Worm (Caenorhabditis elegans) whole organism, L4 larva: Measurements from ENCODE around the gene com-1.
A peak's percentile ranks its signal among the peaks of the same experiment; 100 is the strongest.

Experiments used
- F37D6.2 ChIP-seq: sonication (generic microtip); optimal IDR thresholded peaks from 2 replicates; lab custom pipeline; 2016; ENCODE audit warnings: mild to moderate bottlenecking, missing genetic modification characterization, missing compliant biosample characterization
- F49E8.2 ChIP-seq: sonication (generic microtip); optimal IDR thresholded peaks from 2 replicates; lab custom pipeline; 2016; ENCODE audit warnings: missing compliant biosample characterization, mild to moderate bottlenecking, missing genetic modification characterization, borderline replicate concordance
- R02D3.7 ChIP-seq: fragments of 150-350 bp; sonication (generic microtip); optimal IDR thresholded peaks from 3 replicates; lab custom pipeline; 2014; ENCODE audit warnings: missing biosample characterization, missing genetic modification characterization
- T20F7.1 ChIP-seq: fragments of 200-800 bp; sonication (Bioruptor generic); optimal IDR thresholded peaks from 2 replicates; lab custom pipeline; 2018; ENCODE audit warnings: mild to moderate bottlenecking, missing genetic modification characterization, missing compliant biosample characterization
- aha-1 ChIP-seq: fragments of 150-350 bp; peaks from one replicate; lab custom pipeline; 2014; ENCODE audit warnings: missing biosample characterization, missing genetic modification characterization
- aly-2 ChIP-seq: sonication (generic microtip); optimal IDR thresholded peaks from 2 replicates; lab custom pipeline; 2018; ENCODE audit warnings: missing biosample characterization, missing genetic modification characterization
- arid-1 ChIP-seq: fragments of 200-800 bp; sonication (Bioruptor generic); conservative IDR thresholded peaks from 2 replicates; pipeline ENCODE4 v1.3.6; 2022; ENCODE audit warnings: missing genetic modification reagents, missing genetic modification characterization, missing compliant biosample characterization
- ceh-44 ChIP-seq: fragments of 200-800 bp; sonication (Bioruptor generic); IDR thresholded peaks from 2 replicates; pipeline ENCODE4 v1.3.6; 2022; ENCODE audit warnings: missing genetic modification reagents, missing genetic modification characterization, missing compliant biosample characterization
- ceh-62 ChIP-seq: sonication (generic microtip); optimal IDR thresholded peaks from 2 replicates; lab custom pipeline; 2017; ENCODE audit warnings: missing biosample characterization, missing genetic modification characterization
- ces-1 ChIP-seq: fragments of 150-350 bp; sonication (generic microtip); optimal IDR thresholded peaks from 4 replicates; lab custom pipeline; 2014; ENCODE audit warnings: missing biosample characterization, missing genetic modification reagents, missing genetic modification characterization
- ctbp-1 ChIP-seq: fragments of 200-800 bp; sonication (Bioruptor generic); IDR thresholded peaks from 2 replicates; pipeline ENCODE4 v1.3.6; 2022; ENCODE audit warnings: missing genetic modification reagents, missing genetic modification characterization, missing compliant biosample characterization
- daf-12 ChIP-seq: fragments of 150-350 bp; optimal IDR thresholded peaks from 2 replicates; lab custom pipeline; 2014; ENCODE audit warnings: missing biosample characterization, missing genetic modification reagents, missing genetic modification characterization
- daf-16 ChIP-seq, 3 experiments: sonication (generic microtip); optimal IDR thresholded peaks; 2 replicates each; lab custom pipeline; 2016 to 2017; ENCODE audit warnings: missing genetic modification characterization in 3 of 3, missing genetic modification reagents in 3 of 3, mild to moderate bottlenecking in 2 of 3, missing compliant biosample characterization in 2 of 3, missing biosample characterization in 1 of 3, moderate library complexity in 1 of 3
- daf-19 ChIP-seq: fragments of 200-800 bp; sonication (Bioruptor generic); conservative IDR thresholded peaks from 2 replicates; pipeline ENCODE4 v1.3.6; 2022; ENCODE audit warnings: missing genetic modification characterization, missing compliant biosample characterization
- daf-8 ChIP-seq: fragments of 200-800 bp; sonication (Bioruptor generic); IDR thresholded peaks from 2 replicates; pipeline ENCODE4 v1.3.6; 2022; ENCODE audit warnings: missing genetic modification characterization, missing compliant biosample characterization
- fos-1 ChIP-seq: fragments of 150-350 bp; optimal IDR thresholded peaks from 2 replicates; lab custom pipeline; 2014; ENCODE audit warnings: missing biosample characterization, missing genetic modification characterization
- gei-8 ChIP-seq: fragments of 200-800 bp; sonication (Bioruptor generic); optimal IDR thresholded peaks from 2 replicates; lab custom pipeline; 2018; ENCODE audit warnings: mild to moderate bottlenecking, missing genetic modification characterization, missing compliant biosample characterization
- hif-1 ChIP-seq, 2 experiments: sonication (generic microtip); optimal IDR thresholded peaks; 2 replicates each; lab custom pipeline; 2016 to 2017; ENCODE audit warnings: missing compliant biosample characterization in 2 of 2, missing genetic modification characterization in 2 of 2, missing genetic modification reagents in 2 of 2, missing genotype in 2 of 2, mild to moderate bottlenecking in 1 of 2
- hlh-30 ChIP-seq: sonication (generic microtip); optimal IDR thresholded peaks from 2 replicates; lab custom pipeline; 2017; ENCODE audit warnings: antibody characterized with exemption, mild to moderate bottlenecking, missing genetic modification characterization, missing compliant biosample characterization; ENCODE audit not compliant: insufficient read depth
- hmg-1.1 ChIP-seq: fragments of 200-800 bp; sonication (Bioruptor generic); IDR thresholded peaks from 2 replicates; pipeline ENCODE4 v1.3.6; 2022; ENCODE audit warnings: missing genetic modification reagents, missing genetic modification characterization, missing compliant biosample characterization
- lin-13 ChIP-seq: fragments of 150-350 bp; optimal IDR thresholded peaks from 2 replicates; lab custom pipeline; 2014; ENCODE audit warnings: missing biosample characterization, missing genetic modification reagents, missing genetic modification characterization
- lin-38 ChIP-seq: fragments of 200-800 bp; sonication (Bioruptor generic); IDR thresholded peaks from 2 replicates; pipeline ENCODE4 v1.3.6; 2022; ENCODE audit warnings: missing genetic modification reagents, missing genetic modification characterization, missing compliant biosample characterization
- mdl-1 ChIP-seq, 2 experiments: fragments of 150-350 bp in 1 of 2; sonication (generic microtip) in 1 of 2; optimal IDR thresholded peaks; 2 replicates each; lab custom pipeline; 2014 to 2017; ENCODE audit warnings: missing biosample characterization in 2 of 2, missing genetic modification characterization in 2 of 2
- mes-2 ChIP-seq: sonication (generic microtip); optimal IDR thresholded peaks from 2 replicates; lab custom pipeline; 2016; ENCODE audit warnings: missing genotype, mild to moderate bottlenecking, missing genetic modification characterization, missing compliant biosample characterization; ENCODE audit not compliant: poor library complexity, severe bottlenecking
- nhr-102 ChIP-seq: sonication (generic microtip); optimal IDR thresholded peaks from 2 replicates; lab custom pipeline; 2016; ENCODE audit warnings: mild to moderate bottlenecking, missing genetic modification characterization, moderate library complexity, missing compliant biosample characterization
- nhr-237 ChIP-seq: sonication (generic microtip); optimal IDR thresholded peaks from 2 replicates; lab custom pipeline; 2017; ENCODE audit warnings: missing biosample characterization, missing genetic modification characterization
- nhr-41 ChIP-seq: fragments of 200-800 bp; sonication (Bioruptor generic); IDR thresholded peaks from 2 replicates; pipeline ENCODE4 v1.3.6; 2022; ENCODE audit warnings: missing genetic modification reagents, missing genetic modification characterization, missing compliant biosample characterization
- nhr-42 ChIP-seq: fragments of 200-800 bp; sonication (Bioruptor generic); IDR thresholded peaks from 2 replicates; pipeline ENCODE4 v1.3.6; 2022; ENCODE audit warnings: missing genetic modification characterization, missing compliant biosample characterization
- nhr-6 ChIP-seq: fragments of 150-350 bp; optimal IDR thresholded peaks from 2 replicates; lab custom pipeline; 2014; ENCODE audit warnings: missing biosample characterization, missing genetic modification characterization
- php-3 ChIP-seq: fragments of 200-800 bp; sonication (Bioruptor generic); IDR thresholded peaks from 2 replicates; pipeline ENCODE4 v1.3.6; 2022; ENCODE audit warnings: missing genetic modification reagents, missing genetic modification characterization, missing compliant biosample characterization
- set-16 ChIP-seq: fragments of 200-800 bp; sonication (Bioruptor generic); IDR thresholded peaks from 2 replicates; pipeline ENCODE4 v1.3.6; 2022; ENCODE audit warnings: missing genetic modification reagents, missing genetic modification characterization, missing compliant biosample characterization
- spr-1 ChIP-seq: sonication (generic microtip); optimal IDR thresholded peaks from 2 replicates; lab custom pipeline; 2016; ENCODE audit warnings: mild to moderate bottlenecking, missing genetic modification characterization, missing compliant biosample characterization
- unc-130 ChIP-seq: sonication (generic microtip); optimal IDR thresholded peaks from 2 replicates; lab custom pipeline; 2016; ENCODE audit warnings: missing genetic modification reagents, missing genetic modification characterization, missing compliant biosample characterization
- unc-39 ChIP-seq: sonication (generic microtip); optimal IDR thresholded peaks from 2 replicates; lab custom pipeline; 2017; ENCODE audit warnings: missing biosample characterization, missing genetic modification characterization
- unc-62 ChIP-seq, 3 experiments: fragments of 150-350 bp in 1 of 3; sonication (generic microtip); optimal IDR thresholded peaks in 2 of 3; peaks in 1 of 3; 1 replicate in 1 of 3; 2 replicates in 2 of 3; lab custom pipeline; 2014 to 2017; ENCODE audit warnings: missing biosample characterization in 3 of 3, missing genetic modification characterization in 3 of 3, missing genetic modification reagents in 3 of 3, missing genotype in 1 of 3
- zip-11 ChIP-seq: fragments of 200-800 bp; sonication (Bioruptor generic); IDR thresholded peaks from 2 replicates; pipeline ENCODE4 v1.3.6; 2022; ENCODE audit warnings: missing genetic modification characterization, missing compliant biosample characterization
- zip-2 ChIP-seq: fragments of 150-350 bp; optimal IDR thresholded peaks from 2 replicates; lab custom pipeline; 2014; ENCODE audit warnings: missing biosample characterization, missing genetic modification characterization

com-1 gene

DNA sequence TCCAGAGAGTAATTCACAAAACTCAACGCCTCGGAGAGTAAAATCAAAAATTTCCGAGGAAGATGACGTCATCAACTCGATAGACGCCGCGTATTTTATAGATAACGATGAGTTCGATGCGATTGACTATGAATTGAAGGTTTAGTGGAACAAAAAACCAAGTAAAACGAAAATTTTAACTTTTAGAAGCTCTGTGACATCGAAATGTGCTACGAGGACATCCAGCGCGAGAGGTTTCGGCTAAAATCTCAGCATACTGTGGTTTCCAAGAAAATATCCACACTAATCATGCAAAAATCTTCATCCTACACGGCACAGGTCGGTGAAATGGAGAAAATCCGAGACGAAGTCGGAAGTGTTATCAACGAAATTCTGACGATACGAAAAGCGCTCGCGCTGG, 26.6 kb upstream of the com-1 start:
- peak; percentile 52 for TF ChIP-seq aha-1 (tag; lab: Kevin White, UChicago)
- TF ChIP-seq ctbp-1 (GFP tag; lab: Robert Waterston, UW), result no peak
- no peak for TF ChIP-seq F37D6.2
- no peak for TF ChIP-seq nhr-6 (tag; lab: Kevin White, UChicago)

- no peak for TF ChIP-seq unc-130 (GFP tag; lab: Kevin White, UChicago)
- no peak for TF ChIP-seq daf-19
- TF ChIP-seq unc-39 (tag; lab: Kevin White, UChicago), result no peak
- no peak for TF ChIP-seq zip-2 (tag; lab: Kevin White, UChicago)
- no peak for TF ChIP-seq zip-11 (GFP tag; lab: Robert Waterston, UW)
- TF ChIP-seq nhr-102 (tag; lab: Kevin White, UChicago), result no peak
- TF ChIP-seq hlh-30 (tag; lab: Kevin White, UChicago), result no peak
- TF ChIP-seq aly-2 (tag; lab: Kevin White, UChicago), result no peak
- no peak for TF ChIP-seq ctbp-1 (GFP tag; lab: Robert Waterston, UW)
- no peak for TF ChIP-seq lin-38 (GFP tag; lab: Robert Waterston, UW)
- no peak for TF ChIP-seq daf-8 (GFP tag; lab: Robert Waterston, UW)
- no peak for TF ChIP-seq hmg-1.1
- no peak for TF ChIP-seq hif-1 (tag; optimal IDR thresholded peaks at IDR 0.05; lab: Kevin White, UChicago)
- no peak for TF ChIP-seq nhr-42 (GFP tag; lab: Robert Waterston, UW)
- no peak for TF ChIP-seq spr-1 (tag; lab: Kevin White, UChicago)
- no peak for TF ChIP-seq daf-12 (tag; lab: Kevin White, UChicago)
- no peak for TF ChIP-seq ceh-62 (tag; lab: Kevin White, UChicago)
- no peak for TF ChIP-seq nhr-237 (tag; lab: Kevin White, UChicago)
- no peak for TF ChIP-seq mes-2 (tag; lab: Kevin White, UChicago)
- TF ChIP-seq F37D6.2, result no peak
- TF ChIP-seq, all 104 proteins: peak for 0
Observed at ce11 chrIII:10870161-10870560, 26.0 kb upstream of the com-1 start.

DNA sequence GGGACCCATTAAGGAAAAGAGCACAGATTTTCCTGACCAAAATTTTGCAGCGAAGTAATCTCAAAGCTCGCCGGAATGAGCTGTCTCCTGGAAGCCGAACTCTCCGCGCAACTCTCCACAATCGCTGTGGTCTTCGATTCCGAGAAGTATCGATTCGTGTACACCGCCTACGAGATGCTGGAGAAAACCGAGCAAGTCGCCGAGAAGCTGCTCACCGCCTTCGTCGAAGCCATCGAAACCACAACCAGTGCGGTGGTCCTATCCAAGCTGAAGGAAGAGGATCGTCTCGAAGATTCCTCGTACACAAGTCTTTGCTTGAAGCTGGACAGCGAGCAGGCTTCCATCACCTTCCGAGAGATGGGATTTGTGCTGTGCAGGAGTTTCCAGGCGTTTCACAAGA, 25.3 kb upstream of the com-1 start:
- peak; percentile 42 for TF ChIP-seq aha-1 (tag; lab: Kevin White, UChicago)
- TF ChIP-seq daf-16 (GFP tag; optimal IDR thresholded peaks at IDR 0.05; lab: Kevin White, UChicago), result no peak
- no peak for TF ChIP-seq daf-16 (tag; optimal IDR thresholded peaks at IDR 0.05; lab: Kevin White, UChicago)
- no peak for TF ChIP-seq nhr-237 (tag; lab: Kevin White, UChicago)
- TF ChIP-seq nhr-42 (GFP tag; lab: Robert Waterston, UW), result no peak
- peak; percentile 62 for TF ChIP-seq set-16 (GFP tag; lab: Robert Waterston, UW)
- no peak for TF ChIP-seq mdl-1 (tag; optimal IDR thresholded peaks at IDR 0.05; lab: Kevin White, UChicago)
- TF ChIP-seq, all 104 proteins: peak for 2

- TF ChIP-seq fos-1, result no peak
- peak; percentile 65 for TF ChIP-seq aha-1 (tag; lab: Kevin White, UChicago)
Observed at ce11 chrIII:10875132-10875531, 21.0 kb upstream of the com-1 start, which contains the start of gene C44B9.2. Gene C44B9.2 (plus strand): TSS chrIII:10875432.

ce11 chrIII:10877542-10877941, 18.6 kb upstream of the com-1 start:
- TF ChIP-seq unc-130 (GFP tag; lab: Kevin White, UChicago) (peak; percentile 66), lin-13 (no peak), ces-1 (no peak), T20F7.1 (GFP tag; lab: Kevin White, UChicago) (no peak), lin-38 (GFP tag; lab: Robert Waterston, UW) (peak; percentile 67), php-3 (GFP tag; lab: Robert Waterston, UW) (no peak), gei-8 (GFP tag; lab: Kevin White, UChicago) (no peak), R02D3.7 (tag; lab: Kevin White, UChicago) (no peak), F49E8.2 (tag; lab: Kevin White, UChicago) (peak; percentile 86), unc-62 (GFP tag; optimal IDR thresholded peaks at IDR 0.05 in 1 of 2; lab: Kevin White, UChicago) (no peak), unc-62 (tag; optimal IDR thresholded peaks at IDR 0.05; lab: Kevin White, UChicago) (no peak), ceh-44 (GFP tag; lab: Robert Waterston, UW) (0 out of 2 replicates have a peak, but pooled peaks have one; percentile 11), nhr-41 (GFP tag; lab: Robert Waterston, UW) (no peak), arid-1 (GFP tag; lab: Robert Waterston, UW) (0 out of 2 replicates have a peak, but pooled peaks have one; percentile 40), mes-2 (tag; lab: Kevin White, UChicago) (peak; percentile 14), daf-16 (GFP tag; optimal IDR thresholded peaks at IDR 0.05; lab: Kevin White, UChicago) (no peak), daf-16 (tag; optimal IDR thresholded peaks at IDR 0.05; lab: Kevin White, UChicago) (no peak), aha-1 (tag; lab: Kevin White, UChicago) (no peak)
